Worm (Caenorhabditis elegans): Measurements from ENCODE around the gene ugt-33.
A peak's percentile ranks its signal among the peaks of the same experiment; 100 is the strongest.

The ugt-33 gene

DNA sequence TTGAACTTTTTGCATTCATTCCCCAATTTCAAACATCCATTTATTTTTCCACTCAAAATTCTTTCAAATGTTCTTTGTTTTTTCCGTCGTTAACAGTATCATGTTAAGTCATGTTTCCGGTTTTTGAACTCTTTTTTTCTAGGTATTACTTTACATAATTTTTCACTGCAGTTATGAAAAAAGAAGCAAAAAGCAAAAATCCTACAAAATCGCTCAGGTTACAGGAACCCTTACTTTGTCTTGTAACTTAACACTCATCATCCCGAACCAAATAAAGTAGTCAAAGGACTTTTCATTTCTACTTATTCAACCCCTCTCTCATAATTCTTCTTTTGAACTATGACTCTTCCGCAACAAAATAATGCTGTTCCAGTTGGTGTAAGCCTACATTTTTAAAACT, 1.8 kb upstream of the ugt-33 start, which contains the start of gene aqp-5:
Gene aqp-5 (plus strand): TSS at position 301 of the 400 bp plus-strand sequence.
- no peak for TF ChIP-seq ceh-62 (tag; optimal IDR thresholded peaks at IDR 0.05)
- no peak for TF ChIP-seq tag-97 (GFP tag; IDR thresholded peaks at IDR 0.05)
- TF ChIP-seq ZK546.5 (tag; optimal IDR thresholded peaks at IDR 0.05), result no peak
- TF ChIP-seq lin-39 (tag; optimal IDR thresholded peaks at IDR 0.05), result no peak
- no peak for TF ChIP-seq hlh-11 (tag; optimal IDR thresholded peaks at IDR 0.05)
- TF ChIP-seq arid-1 (GFP tag; conservative IDR thresholded peaks at IDR 0.05), result no peak
- no peak for TF ChIP-seq nhr-237 (tag; optimal IDR thresholded peaks at IDR 0.05)
- TF ChIP-seq php-3 (GFP tag; IDR thresholded peaks at IDR 0.05), result no peak
- TF ChIP-seq daf-12 (tag; optimal IDR thresholded peaks at IDR 0.05), result no peak
- TF ChIP-seq F37D6.2 (tag; optimal IDR thresholded peaks at IDR 0.05), result no peak
- no peak for TF ChIP-seq saeg-2 (GFP tag; IDR thresholded peaks at IDR 0.05)
- TF ChIP-seq lin-29 (GFP tag; IDR thresholded peaks at IDR 0.05), result no peak
- no peak for TF ChIP-seq mxl-2 (GFP tag; conservative IDR thresholded peaks at IDR 0.05)
- TF ChIP-seq lin-1 (GFP tag; IDR thresholded peaks at IDR 0.05), result no peak
- no peak for TF ChIP-seq lin-15B (tag; optimal IDR thresholded peaks at IDR 0.05)
- TF ChIP-seq vab-7 (GFP tag; IDR thresholded peaks at IDR 0.05), result no peak
- TF ChIP-seq zip-2 (tag; optimal IDR thresholded peaks at IDR 0.05), result no peak

ce11 chrV:10496733-10497132, 3.5 kb downstream of the ugt-33 start, which contains the start of gene C35A5.4:
Gene C35A5.4 (plus strand): TSS chrV:10497033.
- peak in 1 of 2 experiments; percentile 28 for TF ChIP-seq unc-62 (GFP tag; optimal IDR thresholded peaks at IDR 0.05 in 1 of 2)
- no peak for TF ChIP-seq unc-62 (tag; optimal IDR thresholded peaks at IDR 0.05)
- TF ChIP-seq daf-16 (GFP tag; optimal IDR thresholded peaks at IDR 0.05), result no peak
- no peak for TF ChIP-seq daf-16 (tag; optimal IDR thresholded peaks at IDR 0.05)

ce11 chrV:10501295-10501694, 8.1 kb downstream of the ugt-33 start, which contains the start of gene C35A5.3:
Gene C35A5.3 (minus strand): TSS chrV:10501395.
- TF ChIP-seq sdz-12 (GFP tag; optimal IDR thresholded peaks at IDR 0.05) (no peak), nhr-6 (tag; optimal IDR thresholded peaks at IDR 0.05) (no peak), ztf-7 (tag; optimal IDR thresholded peaks at IDR 0.05) (no peak), attf-4 (tag; optimal IDR thresholded peaks at IDR 0.05) (no peak), Y75B8A.6 (GFP tag; IDR thresholded peaks at IDR 0.05) (no peak)

DNA sequence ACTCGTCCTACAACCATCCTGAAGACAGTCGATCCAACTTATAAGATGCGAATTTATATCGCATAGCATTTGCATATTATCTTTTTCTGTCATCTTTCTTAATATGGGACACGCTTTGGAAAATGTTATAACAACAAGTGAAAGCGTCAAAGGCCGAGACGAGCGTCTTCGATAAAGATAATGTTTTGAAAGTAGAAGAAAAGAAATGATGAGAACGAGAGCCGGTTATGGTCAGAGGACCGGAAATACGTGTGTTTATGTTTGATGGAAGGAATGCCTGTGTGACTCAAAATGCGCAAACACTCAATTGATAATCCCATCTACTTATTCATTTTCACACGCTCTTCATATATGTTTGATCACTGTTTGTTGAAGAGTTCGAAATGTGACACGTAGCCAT, 9.8 kb downstream of the ugt-33 start, which contains the start of gene C35A5.11:
Gene C35A5.11 (minus strand): TSS at position 101 of the 400 bp plus-strand sequence.
- no peak for TF ChIP-seq spr-1 (tag; optimal IDR thresholded peaks at IDR 0.05)
- TF ChIP-seq sdz-12 (GFP tag; optimal IDR thresholded peaks at IDR 0.05), result no peak
- no peak for TF ChIP-seq mep-1 (tag; optimal IDR thresholded peaks at IDR 0.05)
- no peak for TF ChIP-seq F49E8.2 (tag; optimal IDR thresholded peaks at IDR 0.05; ENCODE audit: borderline replicate concordance)
- peak in 1 of 2 experiments; percentile 20 for TF ChIP-seq unc-62 (GFP tag; optimal IDR thresholded peaks at IDR 0.05 in 1 of 2)
- no peak for TF ChIP-seq unc-62 (tag; optimal IDR thresholded peaks at IDR 0.05)
- TF ChIP-seq mes-2 (tag; optimal IDR thresholded peaks at IDR 0.05; ENCODE audit: poor library complexity, severe bottlenecking), result no peak

- TF ChIP-seq skn-1 (tag; optimal IDR thresholded peaks at IDR 0.05) (no peak), rbr-2 (tag; optimal IDR thresholded peaks at IDR 0.05) (no peak), unc-62 (GFP tag; optimal IDR thresholded peaks at IDR 0.05 in 1 of 2) (no peak), unc-62 (tag; optimal IDR thresholded peaks at IDR 0.05) (no peak), ceh-62 (tag; optimal IDR thresholded peaks at IDR 0.05) (no peak), R02D3.7 (tag; optimal IDR thresholded peaks at IDR 0.05) (no peak), nhr-41 (GFP tag; IDR thresholded peaks at IDR 0.05) (no peak), unc-130 (GFP tag; optimal IDR thresholded peaks at IDR 0.05) (no peak), daf-19 (GFP tag; conservative IDR thresholded peaks at IDR 0.05) (no peak), tra-1 (GFP tag; IDR thresholded peaks at IDR 0.05) (no peak), aha-1 (tag) (no peak)
These were observed 10.7 kb downstream of the ugt-33 start, which contains the start of gene C35A5.10 for ce11 chrV:10503893-10504292. Gene C35A5.10 (plus strand): TSS chrV:10504193.

All from whole organism, L4 larva.